Fruit fly (Drosophila melanogaster) whole organism, wandering third instar larva: ENCODE data around the gene CG13727.

Experiments used
- Abd-B ChIP-seq: fragments of >200 bp; optimal IDR thresholded peaks from 2 replicates; lab custom pipeline; 2017; ENCODE audit warnings: missing biosample characterization, missing genetic modification characterization
- CG32264 ChIP-seq: fragments of 200-800 bp; sonication (Bioruptor generic); optimal IDR thresholded peaks from 2 replicates; lab custom pipeline; 2016; ENCODE audit warnings: missing biosample characterization, missing genetic modification characterization
- CG9705 ChIP-seq: fragments of 200-800 bp; sonication (Bioruptor generic); optimal IDR thresholded peaks from 2 replicates; lab custom pipeline; 2018; ENCODE audit warnings: missing biosample characterization, mild to moderate bottlenecking, missing genetic modification characterization
- Dfd ChIP-seq: fragments of >200 bp; optimal IDR thresholded peaks from 2 replicates; lab custom pipeline; 2017; ENCODE audit warnings: missing biosample characterization, missing genetic modification characterization
- GATAd ChIP-seq: sonication (Bioruptor generic); optimal IDR thresholded peaks from 2 replicates; lab custom pipeline; 2016; ENCODE audit warnings: missing biosample characterization, missing genetic modification characterization
- HLH106 ChIP-seq: fragments of 200-800 bp; optimal IDR thresholded peaks from 3 replicates; lab custom pipeline; 2019; ENCODE audit warnings: missing biosample characterization, mild to moderate bottlenecking, missing genetic modification characterization, moderate library complexity
- Hnf4 ChIP-seq: fragments of 200-800 bp; sonication (Bioruptor generic); optimal IDR thresholded peaks from 2 replicates; lab custom pipeline; 2016; ENCODE audit warnings: missing biosample characterization, mild to moderate bottlenecking, missing genetic modification characterization
- Hr78 ChIP-seq: fragments of >200 bp; optimal IDR thresholded peaks from 2 replicates; lab custom pipeline; 2017; ENCODE audit warnings: missing biosample characterization, missing genetic modification characterization
- Hr83 ChIP-seq: fragments of 200-300 bp; sonication (Bioruptor generic); optimal IDR thresholded peaks from 2 replicates; lab custom pipeline; 2016; ENCODE audit warnings: missing biosample characterization, mild to moderate bottlenecking, missing genetic modification characterization, moderate library complexity; ENCODE audit not compliant: poor library complexity, severe bottlenecking
- Jra ChIP-seq: sonication (Bioruptor generic); optimal IDR thresholded peaks from 2 replicates; lab custom pipeline; 2016; ENCODE audit warnings: missing biosample characterization, missing genetic modification characterization
- Mio ChIP-seq: sonication (Bioruptor generic); optimal IDR thresholded peaks from 2 replicates; lab custom pipeline; 2016; ENCODE audit warnings: missing biosample characterization, missing genetic modification characterization
- Myc ChIP-seq: fragments of >200 bp; optimal IDR thresholded peaks from 2 replicates; lab custom pipeline; 2017
- OdsH ChIP-seq: fragments of 200-800 bp; sonication (Bioruptor generic); optimal IDR thresholded peaks from 2 replicates; lab custom pipeline; 2016; ENCODE audit warnings: missing biosample characterization, mild to moderate bottlenecking, missing genetic modification characterization
- Rel ChIP-seq, 2 experiments: fragments of 200-800 bp; sonication (Bioruptor generic) in 1 of 2; optimal IDR thresholded peaks; 2 replicates in 1 of 2; 3 replicates in 1 of 2; lab custom pipeline; 2016 to 2019; ENCODE audit warnings: mild to moderate bottlenecking in 2 of 2, missing biosample characterization in 2 of 2, missing genetic modification characterization in 2 of 2, moderate library complexity in 1 of 2
- Sp1 ChIP-seq: fragments of 200-800 bp; sonication (Bioruptor generic); optimal IDR thresholded peaks from 3 replicates; lab custom pipeline; 2019; ENCODE audit warnings: missing biosample characterization, mild to moderate bottlenecking, missing genetic modification characterization, moderate library complexity
- Vsx2 ChIP-seq: fragments of 200-300, 225-300 bp; sonication (Bioruptor generic); optimal IDR thresholded peaks from 2 replicates; lab custom pipeline; 2018; ENCODE audit warnings: missing biosample characterization, missing genetic modification characterization; ENCODE audit not compliant: partially characterized antibody
- br ChIP-seq: fragments of 200-800 bp; sonication (Bioruptor generic); optimal IDR thresholded peaks from 2 replicates; lab custom pipeline; 2016; ENCODE audit warnings: missing biosample characterization, missing genetic modification characterization
- dl ChIP-seq, 2 experiments: fragments of 175-275, 200-275 bp in 1 of 2; fragments of 200-275 bp in 1 of 2; sonication (Bioruptor generic); optimal IDR thresholded peaks; lab custom pipeline; 2018; ENCODE audit warnings: mild to moderate bottlenecking in 2 of 2, missing biosample characterization in 2 of 2, missing genetic modification characterization in 2 of 2, moderate library complexity in 2 of 2; ENCODE audit not compliant: partially characterized antibody in 2 of 2, insufficient read depth in 1 of 2
- dmrt93B ChIP-seq: fragments of 200-800 bp; sonication (Bioruptor generic); optimal IDR thresholded peaks from 2 replicates; lab custom pipeline; 2018; ENCODE audit warnings: missing biosample characterization, mild to moderate bottlenecking, missing genetic modification characterization
- dsf ChIP-seq: sonication (Bioruptor generic); optimal IDR thresholded peaks from 2 replicates; lab custom pipeline; 2016; ENCODE audit warnings: missing biosample characterization, missing genetic modification characterization, borderline replicate concordance
- ey ChIP-seq: fragments of 200-800 bp; sonication (Bioruptor generic); optimal IDR thresholded peaks from 2 replicates; lab custom pipeline; 2016; ENCODE audit warnings: missing biosample characterization, missing genetic modification characterization
- fru ChIP-seq: fragments of 200-800 bp; sonication (Bioruptor generic); optimal IDR thresholded peaks from 3 replicates; lab custom pipeline; 2016; ENCODE audit warnings: missing biosample characterization, mild to moderate bottlenecking, missing genetic modification characterization
- h ChIP-seq: fragments of 200-800 bp; sonication (Bioruptor generic); optimal IDR thresholded peaks from 3 replicates; lab custom pipeline; 2016; ENCODE audit warnings: missing biosample characterization, mild to moderate bottlenecking, missing genetic modification characterization
- jim ChIP-seq: fragments of 175-275, 200-325 bp; sonication (Bioruptor generic); optimal IDR thresholded peaks from 2 replicates; lab custom pipeline; 2016; ENCODE audit warnings: missing biosample characterization, mild to moderate bottlenecking, missing genetic modification characterization
- lola ChIP-seq: fragments of >200 bp; optimal IDR thresholded peaks from 2 replicates; lab custom pipeline; 2017; ENCODE audit warnings: missing biosample characterization, missing genetic modification characterization
- rgr ChIP-seq: fragments of 200-800 bp; sonication (Bioruptor generic); optimal IDR thresholded peaks from 3 replicates; lab custom pipeline; 2016; ENCODE audit warnings: missing biosample characterization, mild to moderate bottlenecking, missing genetic modification characterization
- sage ChIP-seq: fragments of 200-800 bp; sonication (Bioruptor generic); optimal IDR thresholded peaks from 2 replicates; lab custom pipeline; 2016; ENCODE audit warnings: missing biosample characterization, mild to moderate bottlenecking, missing genetic modification characterization
- sv ChIP-seq: fragments of 200-800 bp; sonication (Bioruptor generic); optimal IDR thresholded peaks from 3 replicates; lab custom pipeline; 2016; ENCODE audit warnings: missing biosample characterization, missing genetic modification characterization
- tai ChIP-seq: sonication (Bioruptor generic); optimal IDR thresholded peaks from 2 replicates; lab custom pipeline; 2016; ENCODE audit warnings: missing biosample characterization, missing genetic modification characterization
- usp ChIP-seq: fragments of >200 bp; optimal IDR thresholded peaks from 2 replicates; lab custom pipeline; 2017; ENCODE audit warnings: missing biosample characterization, missing genetic modification characterization
- woc ChIP-seq: sonication (Bioruptor generic); optimal IDR thresholded peaks from 2 replicates; lab custom pipeline; 2016; ENCODE audit warnings: missing biosample characterization, mild to moderate bottlenecking, missing genetic modification characterization

CG13727 gene

dm6 chr3L:17339122-17339521, 2.0 kb downstream of the CG13727 start, which contains the start of gene CG6479:
Gene CG6479, minus strand, starts transcription at chr3L:17339262.
- TF ChIP-seq Myc (lab: Kevin White, UChicago) (peak; percentile 55), HLH106 (tag; lab: Kevin White, UChicago) (no peak)

DNA sequence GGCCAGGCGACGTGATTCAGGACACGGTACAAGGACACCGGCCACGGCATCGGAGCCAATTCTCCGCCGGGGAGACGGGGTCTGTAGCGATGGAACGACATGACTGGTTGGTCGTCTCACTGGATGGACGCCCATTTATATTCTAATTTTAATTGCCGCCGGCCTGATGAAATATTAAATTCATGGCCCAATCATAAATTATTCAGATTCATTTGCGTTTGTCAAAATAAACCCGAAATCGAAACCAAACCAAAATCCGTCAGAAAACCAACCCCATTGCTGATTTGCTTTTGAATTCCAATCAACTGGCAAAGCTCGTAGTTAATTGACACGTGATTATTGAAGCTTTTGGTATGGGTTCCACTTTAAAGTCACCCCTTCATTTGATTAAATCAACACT, 12.0 kb downstream of the CG13727 start, which contains the start of gene Or74a:
Gene Or74a, minus strand, starts transcription at position 101 of the 400 bp plus-strand sequence.
- TF ChIP-seq Hnf4 (GFP tag; lab: Kevin White, UChicago), result no peak
- no peak for TF ChIP-seq Hr83 (GFP tag; lab: Kevin White, UChicago)
- no peak for TF ChIP-seq usp
- no peak for TF ChIP-seq Vsx2 (GFP tag; lab: Kevin White, UChicago)
- TF ChIP-seq br (GFP tag; lab: Kevin White, UChicago), result no peak
- TF ChIP-seq h (GFP tag; lab: Kevin White, UChicago), result no peak
- TF ChIP-seq CG32264 (GFP tag; lab: Kevin White, UChicago), result no peak

- TF ChIP-seq rgr (GFP tag; lab: Kevin White, UChicago), result no peak
- TF ChIP-seq Hnf4 (GFP tag; lab: Kevin White, UChicago), result no peak
- no peak for TF ChIP-seq HLH106 (tag; lab: Kevin White, UChicago)
- no peak for TF ChIP-seq CG9705
- no peak for TF ChIP-seq Jra (GFP tag; lab: Kevin White, UChicago)
- TF ChIP-seq Rel (GFP tag; optimal IDR thresholded peaks at IDR 0.05; lab: Kevin White, UChicago), result no peak
- no peak for TF ChIP-seq Rel (tag; optimal IDR thresholded peaks at IDR 0.05; lab: Kevin White, UChicago)
- TF ChIP-seq dsf (GFP tag; lab: Kevin White, UChicago), result no peak
- TF ChIP-seq dl (GFP tag; optimal IDR thresholded peaks at IDR 0.05; lab: Kevin White, UChicago; ENCODE audit: insufficient read depth in 1 of 2, partially characterized antibody in 2 of 2), result no peak
- no peak for TF ChIP-seq Dfd (GFP tag; lab: Kevin White, UChicago)
- TF ChIP-seq woc, result no peak
- TF ChIP-seq br (GFP tag; lab: Kevin White, UChicago), result no peak
- TF ChIP-seq sv (GFP tag; lab: Kevin White, UChicago), result no peak
- TF ChIP-seq CG32264 (GFP tag; lab: Kevin White, UChicago), result no peak
- no peak for TF ChIP-seq jim
- TF ChIP-seq Mio (GFP tag; lab: Kevin White, UChicago), result no peak
- no peak for TF ChIP-seq Sp1
- no peak for TF ChIP-seq GATAd (GFP tag; lab: Kevin White, UChicago)
- no peak for TF ChIP-seq sage (GFP tag; lab: Kevin White, UChicago)
Measured at dm6 chr3L:17325418-17325817, 15.7 kb downstream of the CG13727 start, which contains the start of gene CG13725. Gene CG13725, minus strand, starts transcription at chr3L:17325518.

- TF ChIP-seq dmrt93B (GFP tag; lab: Kevin White, UChicago) (no peak), Sp1 (no peak), Dfd (GFP tag; lab: Kevin White, UChicago) (no peak), Abd-B (GFP tag; lab: Kevin White, UChicago) (no peak), fru (no peak), CG32264 (GFP tag; lab: Kevin White, UChicago) (no peak), Hnf4 (GFP tag; lab: Kevin White, UChicago) (no peak), HLH106 (tag; lab: Kevin White, UChicago) (no peak), Hr78 (GFP tag; lab: Kevin White, UChicago) (no peak), tai (no peak), Rel (GFP tag; optimal IDR thresholded peaks at IDR 0.05; lab: Kevin White, UChicago) (no peak), Rel (tag; optimal IDR thresholded peaks at IDR 0.05; lab: Kevin White, UChicago) (no peak), OdsH (GFP tag; lab: Kevin White, UChicago) (no peak), jim (no peak), CG9705 (no peak), ey (no peak), br (GFP tag; lab: Kevin White, UChicago) (no peak), Myc (lab: Kevin White, UChicago) (no peak), lola (GFP tag; lab: Kevin White, UChicago) (no peak)
Measured at dm6 chr3L:17322541-17322940, 18.6 kb downstream of the CG13727 start, which contains the start of gene CG13724. Gene CG13724, plus strand, starts transcription at chr3L:17322841.

DNA sequence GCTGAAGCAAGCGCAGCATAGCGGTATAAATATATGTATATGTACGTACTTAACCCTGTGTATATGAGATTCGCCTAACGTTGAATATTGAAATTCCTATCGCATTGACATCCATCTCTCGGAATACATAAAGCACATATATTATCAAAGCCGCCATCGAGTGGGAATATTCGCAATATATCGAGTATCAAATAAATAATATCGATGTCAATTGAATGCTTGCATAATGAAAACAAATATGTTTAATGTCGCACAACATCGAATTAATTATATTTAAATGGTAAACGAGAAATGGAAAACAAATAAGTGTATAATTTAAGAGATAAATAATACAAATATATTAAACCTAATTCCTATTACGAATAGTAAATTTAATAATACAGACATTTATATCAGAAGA, 20.4 kb downstream of the CG13727 start, which contains the start of gene ND-24L:
Gene ND-24L, minus strand, starts transcription at position 101 of the 400 bp plus-strand sequence.
- TF ChIP-seq Vsx2 (GFP tag; lab: Kevin White, UChicago), result no peak
- no peak for TF ChIP-seq Rel (GFP tag; optimal IDR thresholded peaks at IDR 0.05; lab: Kevin White, UChicago)
- TF ChIP-seq Rel (tag; optimal IDR thresholded peaks at IDR 0.05; lab: Kevin White, UChicago), result no peak
- TF ChIP-seq Abd-B (GFP tag; lab: Kevin White, UChicago), result no peak
- TF ChIP-seq dmrt93B (GFP tag; lab: Kevin White, UChicago), result no peak
- TF ChIP-seq usp, result no peak
- no peak for TF ChIP-seq HLH106 (tag; lab: Kevin White, UChicago)
- TF ChIP-seq dl (GFP tag; optimal IDR thresholded peaks at IDR 0.05; lab: Kevin White, UChicago; ENCODE audit: insufficient read depth in 1 of 2, partially characterized antibody in 2 of 2), result no peak
